Worm (Caenorhabditis elegans) whole organism, L3 larva: Measurements from ENCODE around the gene unc-68.

Experiments used
- R02D3.7 ChIP-seq: fragments of 150-350 bp; optimal IDR thresholded peaks from 2 replicates; lab custom pipeline; 2014; ENCODE audit warnings: missing biosample characterization, missing genetic modification characterization
- aly-2 ChIP-seq: fragments of 150-350 bp; optimal IDR thresholded peaks from 2 replicates; lab custom pipeline; 2014; ENCODE audit warnings: missing biosample characterization, missing genetic modification characterization
- ama-1 ChIP-seq: fragments of 150-350 bp; optimal IDR thresholded peaks from 2 replicates; lab custom pipeline; 2018
- ceh-16 ChIP-seq: sonication (generic microtip); optimal IDR thresholded peaks from 2 replicates; lab custom pipeline; 2017; ENCODE audit warnings: missing biosample characterization, missing genetic modification characterization
- ceh-82 ChIP-seq: fragments of 150-350 bp; optimal IDR thresholded peaks from 2 replicates; lab custom pipeline; 2014; ENCODE audit warnings: missing biosample characterization, missing genetic modification characterization
- ceh-9 ChIP-seq: sonication (generic microtip); optimal IDR thresholded peaks from 2 replicates; lab custom pipeline; 2018; ENCODE audit warnings: missing biosample characterization, missing genetic modification characterization
- daf-12 ChIP-seq: fragments of 150-350 bp; optimal IDR thresholded peaks from 2 replicates; lab custom pipeline; 2014; ENCODE audit warnings: missing biosample characterization, missing genetic modification reagents, missing genetic modification characterization
- elt-1 ChIP-seq: fragments of 150-350 bp; optimal IDR thresholded peaks from 2 replicates; lab custom pipeline; 2014; ENCODE audit warnings: missing biosample characterization, missing genetic modification characterization
- elt-2 ChIP-seq: sonication (generic microtip); optimal IDR thresholded peaks from 2 replicates; lab custom pipeline; 2016; ENCODE audit warnings: missing genetic modification reagents, mild to moderate bottlenecking, missing genetic modification characterization, missing compliant biosample characterization
- fkh-10 ChIP-seq: sonication (generic microtip); optimal IDR thresholded peaks from 2 replicates; lab custom pipeline; 2017; ENCODE audit warnings: missing biosample characterization, missing genetic modification reagents, missing genetic modification characterization
- fos-1 ChIP-seq: fragments of 150-350 bp; optimal IDR thresholded peaks from 2 replicates; lab custom pipeline; 2014; ENCODE audit warnings: missing biosample characterization, missing genetic modification characterization
- hmg-11 ChIP-seq: sonication (generic microtip); optimal IDR thresholded peaks from 2 replicates; lab custom pipeline; 2016; ENCODE audit warnings: missing genetic modification characterization, missing compliant biosample characterization
- jun-1 ChIP-seq: fragments of 150-350 bp; optimal IDR thresholded peaks from 2 replicates; lab custom pipeline; 2014; ENCODE audit warnings: missing biosample characterization, missing genetic modification reagents, missing genetic modification characterization
- lin-15B ChIP-seq: fragments of 150-350 bp; optimal IDR thresholded peaks from 2 replicates; lab custom pipeline; 2014; ENCODE audit warnings: missing biosample characterization, missing genetic modification characterization
- lin-39 ChIP-seq: fragments of 150-350 bp; optimal IDR thresholded peaks from 2 replicates; lab custom pipeline; 2018; ENCODE audit warnings: missing biosample characterization, missing genetic modification reagents, missing genetic modification characterization
- lsy-12 ChIP-seq: sonication (generic microtip); optimal IDR thresholded peaks from 2 replicates; lab custom pipeline; 2016; ENCODE audit warnings: mild to moderate bottlenecking, missing genetic modification characterization, missing compliant biosample characterization
- mdl-1 ChIP-seq: fragments of 150-350 bp; optimal IDR thresholded peaks from 2 replicates; lab custom pipeline; 2014; ENCODE audit warnings: missing biosample characterization, missing genetic modification characterization
- mml-1 ChIP-seq: fragments of 150-350 bp; sonication (generic microtip); optimal IDR thresholded peaks from 3 replicates; lab custom pipeline; 2014; ENCODE audit warnings: missing biosample characterization, missing genetic modification characterization
- nfya-1 ChIP-seq: sonication (generic microtip); optimal IDR thresholded peaks from 2 replicates; lab custom pipeline; 2017; ENCODE audit warnings: missing genetic modification characterization, mild to moderate bottlenecking, missing compliant biosample characterization, antibody characterized with exemption, moderate library complexity; ENCODE audit not compliant: insufficient read depth
- nhr-12 ChIP-seq: fragments of 150-350 bp; optimal IDR thresholded peaks from 2 replicates; lab custom pipeline; 2014; ENCODE audit warnings: missing biosample characterization, missing genetic modification characterization
- nhr-237 ChIP-seq: fragments of 150-350 bp; optimal IDR thresholded peaks from 2 replicates; lab custom pipeline; 2014; ENCODE audit warnings: missing biosample characterization, missing genetic modification characterization
- nhr-25 ChIP-seq: sonication (generic microtip); optimal IDR thresholded peaks from 2 replicates; lab custom pipeline; 2017; ENCODE audit warnings: missing biosample characterization, missing genetic modification characterization
- nhr-28 ChIP-seq: fragments of 150-350 bp; optimal IDR thresholded peaks from 2 replicates; lab custom pipeline; 2014; ENCODE audit warnings: missing biosample characterization, missing genetic modification characterization
- nhr-43 ChIP-seq: sonication (generic microtip); optimal IDR thresholded peaks from 2 replicates; lab custom pipeline; 2016; ENCODE audit warnings: mild to moderate bottlenecking, missing genetic modification characterization, missing compliant biosample characterization; ENCODE audit not compliant: poor library complexity, severe bottlenecking
- nhr-67 ChIP-seq: fragments of 150-350 bp; optimal IDR thresholded peaks from 2 replicates; lab custom pipeline; 2014; ENCODE audit warnings: missing biosample characterization, missing genetic modification characterization
- nhr-77 ChIP-seq: fragments of 150-350 bp; optimal IDR thresholded peaks from 2 replicates; lab custom pipeline; 2014; ENCODE audit warnings: missing biosample characterization, missing genetic modification characterization
- pha-4 ChIP-seq: fragments of 150-350 bp; optimal IDR thresholded peaks from 2 replicates; lab custom pipeline; 2014; ENCODE audit warnings: missing biosample characterization, missing genetic modification reagents, missing genetic modification characterization
- pqm-1 ChIP-seq: fragments of 150-350 bp; optimal IDR thresholded peaks from 2 replicates; lab custom pipeline; 2017; ENCODE audit warnings: missing biosample characterization, missing genetic modification characterization, inconsistent platforms
- sea-2 ChIP-seq: fragments of 150-350 bp; sonication (generic microtip); optimal IDR thresholded peaks from 4 replicates; lab custom pipeline; 2014; ENCODE audit warnings: missing biosample characterization, missing genetic modification reagents, missing genetic modification characterization
- skn-1 ChIP-seq: fragments of 150-350 bp; optimal IDR thresholded peaks from 2 replicates; lab custom pipeline; 2014; ENCODE audit warnings: missing biosample characterization, missing genetic modification characterization
- snpc-4 ChIP-seq: fragments of 150-350 bp; optimal IDR thresholded peaks from 2 replicates; lab custom pipeline; 2014; ENCODE audit warnings: missing biosample characterization, missing genetic modification characterization
- tbx-2 ChIP-seq: sonication (generic microtip); optimal IDR thresholded peaks from 2 replicates; lab custom pipeline; 2016; ENCODE audit warnings: mild to moderate bottlenecking, missing genetic modification characterization, missing compliant biosample characterization
- unc-62 ChIP-seq: fragments of 150-350 bp; sonication (generic microtip); optimal IDR thresholded peaks from 4 replicates; lab custom pipeline; 2014; ENCODE audit warnings: missing biosample characterization, missing genetic modification reagents, missing genetic modification characterization
- ztf-11 ChIP-seq: fragments of 150-350 bp; optimal IDR thresholded peaks from 2 replicates; lab custom pipeline; 2014; ENCODE audit warnings: missing biosample characterization, missing genetic modification characterization
- ztf-4 ChIP-seq: fragments of 150-350 bp; optimal IDR thresholded peaks from 2 replicates; lab custom pipeline; 2014; ENCODE audit warnings: missing biosample characterization, missing genetic modification characterization

unc-68 gene

ce11 chrV:6901943-6902549 lies 26.8 kb downstream of the unc-68 start:
- TF ChIP-seq snpc-4 (tag; lab: Kevin White, UChicago), result no peak
- no peak for TF ChIP-seq R02D3.7 (tag; lab: Kevin White, UChicago)
- no peak for TF ChIP-seq mdl-1 (tag; lab: Kevin White, UChicago)
- TF ChIP-seq nhr-237, result no peak
- no peak for TF ChIP-seq lin-15B (tag; lab: Kevin White, UChicago)
- no peak for TF ChIP-seq skn-1 (tag; lab: Kevin White, UChicago)
- TF ChIP-seq nhr-12 (tag; lab: Kevin White, UChicago), result no peak
- TF ChIP-seq jun-1 (tag; lab: Kevin White, UChicago), result no peak
- no peak for TF ChIP-seq nhr-43 (tag; lab: Kevin White, UChicago)
- TF ChIP-seq ceh-9 (tag; lab: Kevin White, UChicago), result no peak
- no peak for TF ChIP-seq sea-2 (GFP tag; lab: Kevin White, UChicago)
- no peak for TF ChIP-seq nhr-25
- no peak for TF ChIP-seq unc-62 (GFP tag; lab: Kevin White, UChicago)
- TF ChIP-seq pqm-1 (tag; lab: Kevin White, UChicago), result no peak
- no peak for TF ChIP-seq aly-2 (tag; lab: Kevin White, UChicago)
- TF ChIP-seq nfya-1, result no peak

- TF ChIP-seq lsy-12 (tag; lab: Kevin White, UChicago) (no peak), aly-2 (tag; lab: Kevin White, UChicago) (no peak), nhr-25 (peak; percentile 39), elt-2 (tag; lab: Kevin White, UChicago) (peak; percentile 46)
These were observed 27.8 kb downstream of the unc-68 start for ce11 chrV:6900814-6901592.

ce11 chrV:6900173-6900638 lies 28.6 kb downstream of the unc-68 start, which contains the start of gene odc-1:
TSS of gene odc-1 (minus strand) at chrV:6900223.
- TF ChIP-seq ztf-4 (no peak), pqm-1 (tag; lab: Kevin White, UChicago) (peak; percentile 63)
- TF ChIP-seq, all 47 proteins: peak for 1

ce11 chrV:6896700-6897099 lies 32.1 kb downstream of the unc-68 start, which contains the start of gene K11C4.1:
TSS of gene K11C4.1 (plus strand) at chrV:6897000.
- no peak for TF ChIP-seq ceh-16 (tag; lab: Kevin White, UChicago)
- no peak for TF ChIP-seq nfya-1
- TF ChIP-seq, all 47 proteins: peak for 0

- TF ChIP-seq sea-2 (GFP tag; lab: Kevin White, UChicago), result no peak
- TF ChIP-seq, all 47 proteins: peak for 0
These were observed 34.1 kb downstream of the unc-68 start, which contains the start of gene K11C4.2 for ce11 chrV:6894778-6895177. TSS of gene K11C4.2 (plus strand) at chrV:6895078.

ce11 chrV:6893681-6894080 lies 35.2 kb downstream of the unc-68 start:
- TF ChIP-seq ztf-11 (tag; lab: Kevin White, UChicago), result no peak
- TF ChIP-seq hmg-11 (tag; lab: Kevin White, UChicago), result no peak
- peak; percentile 48 for TF ChIP-seq nfya-1

- peak; percentile 17 for TF ChIP-seq pqm-1 (tag; lab: Kevin White, UChicago)
- no peak for TF ChIP-seq sea-2 (GFP tag; lab: Kevin White, UChicago)
- peak; percentile 77 for TF ChIP-seq nhr-43 (tag; lab: Kevin White, UChicago)
- TF ChIP-seq lsy-12 (tag; lab: Kevin White, UChicago), result peak; percentile 73
- TF ChIP-seq pha-4 (tag; lab: Kevin White, UChicago), result peak; percentile 47
- peak; percentile 10 for TF ChIP-seq lin-15B (tag; lab: Kevin White, UChicago)
- TF ChIP-seq unc-62 (GFP tag; lab: Kevin White, UChicago), result no peak
- TF ChIP-seq ceh-82 (tag; lab: Kevin White, UChicago), result peak; percentile 14
- TF ChIP-seq ceh-16 (tag; lab: Kevin White, UChicago), result no peak
- TF ChIP-seq jun-1 (tag; lab: Kevin White, UChicago), result peak; percentile 49
- no peak for TF ChIP-seq fos-1 (tag; lab: Kevin White, UChicago)
- peak; percentile 76 for TF ChIP-seq hmg-11 (tag; lab: Kevin White, UChicago)
- no peak for TF ChIP-seq nhr-77 (tag; lab: Kevin White, UChicago)
- no peak for TF ChIP-seq snpc-4 (tag; lab: Kevin White, UChicago)
- TF ChIP-seq nhr-28, result no peak
- TF ChIP-seq daf-12, result no peak
- no peak for TF ChIP-seq elt-1 (tag; lab: Kevin White, UChicago)
- peak; percentile 86 for TF ChIP-seq aly-2 (tag; lab: Kevin White, UChicago)
- peak; percentile 10 for TF ChIP-seq ama-1
- no peak for TF ChIP-seq mml-1 (tag; lab: Kevin White, UChicago)
- TF ChIP-seq fkh-10 (GFP tag; lab: Kevin White, UChicago), result no peak
- TF ChIP-seq nhr-237, result no peak
- no peak for TF ChIP-seq nhr-67 (tag; lab: Kevin White, UChicago)
- peak; percentile 33 for TF ChIP-seq tbx-2 (tag; lab: Kevin White, UChicago)
- peak; percentile 54 for TF ChIP-seq elt-2 (tag; lab: Kevin White, UChicago)
- peak; percentile 45 for TF ChIP-seq lin-39 (tag; lab: Kevin White, UChicago)
These were observed 40.0 kb downstream of the unc-68 start for ce11 chrV:6888828-6889227.
